Fruit fly (Drosophila melanogaster) whole organism, embryonic: ENCODE data around the gene CG15330.

Experiments
- Atf-2 ChIP-seq: fragments of 200-800 bp; sonication (Bioruptor generic); optimal IDR thresholded peaks from 2 replicates; lab custom pipeline; 2016; ENCODE audit warnings: missing biosample characterization, missing genetic modification characterization
- Atf6 ChIP-seq: fragments of 200-800 bp; sonication (Bioruptor generic); IDR thresholded peaks from 2 replicates; pipeline ENCODE4 v1.3.6; 2022; ENCODE audit warnings: missing biosample characterization, missing genetic modification characterization
- Awh ChIP-seq: fragments of 200-800 bp; sonication (Bioruptor generic); IDR thresholded peaks from 2 replicates; pipeline ENCODE4, ENCODE4 v1.3.6; 2022; ENCODE audit warnings: missing biosample characterization, missing genetic modification characterization
- CG10462 ChIP-seq: fragments of 200-800 bp; sonication (Bioruptor generic); optimal IDR thresholded peaks from 2 replicates; lab custom pipeline; 2016; ENCODE audit warnings: missing biosample characterization, missing genetic modification characterization
- CG11504 ChIP-seq: fragments of 200-800 bp; sonication (Bioruptor generic); optimal IDR thresholded peaks from 3 replicates; lab custom pipeline; 2019; ENCODE audit warnings: missing biosample characterization, mild to moderate bottlenecking, missing genetic modification characterization, moderate library complexity
- CG11723 ChIP-seq: fragments of 200-800 bp; sonication (Bioruptor generic); optimal IDR thresholded peaks from 2 replicates; lab custom pipeline; 2017; ENCODE audit warnings: missing biosample characterization, mild to moderate bottlenecking, missing genetic modification characterization
- CG12391 ChIP-seq: fragments of 200-800 bp; sonication (Bioruptor generic); optimal IDR thresholded peaks from 3 replicates; lab custom pipeline; 2018; ENCODE audit warnings: missing biosample characterization, mild to moderate bottlenecking, missing genetic modification characterization, moderate library complexity
- CG14860 ChIP-seq: fragments of 200-800 bp; sonication (Bioruptor generic); IDR thresholded peaks from 3 replicates; pipeline ENCODE4 v1.3.6; 2022; ENCODE audit warnings: missing biosample characterization, missing genetic modification characterization; ENCODE audit not compliant: partially characterized antibody
- CG2120 ChIP-seq: fragments of 200-800 bp; sonication (Bioruptor generic); optimal IDR thresholded peaks from 3 replicates; lab custom pipeline; 2016; ENCODE audit warnings: missing biosample characterization, missing genetic modification characterization
- CG2202 ChIP-seq: fragments of 200-800 bp; sonication (Bioruptor generic); optimal IDR thresholded peaks from 2 replicates; lab custom pipeline; 2018; ENCODE audit warnings: missing biosample characterization, mild to moderate bottlenecking, missing genetic modification characterization
- CG2875 ChIP-seq: fragments of 200-800 bp; sonication (Bioruptor generic); optimal IDR thresholded peaks from 2 replicates; lab custom pipeline; 2017; ENCODE audit warnings: missing biosample characterization, mild to moderate bottlenecking, missing genetic modification characterization, missing genetic modification reagents
- CG30020 ChIP-seq: fragments of 200-800 bp; optimal IDR thresholded peaks from 2 replicates; lab custom pipeline; 2019; ENCODE audit warnings: missing biosample characterization, mild to moderate bottlenecking, missing genetic modification characterization, moderate library complexity
- CG3847 ChIP-seq: fragments of 200-800 bp; sonication (Bioruptor generic); IDR thresholded peaks from 2 replicates; pipeline ENCODE4 v1.3.6; 2022; ENCODE audit warnings: missing biosample characterization, missing genetic modification characterization
- CG4282 ChIP-seq: fragments of 200-800 bp; sonication (Bioruptor generic); optimal IDR thresholded peaks from 2 replicates; lab custom pipeline; 2016; ENCODE audit warnings: missing biosample characterization, missing genetic modification characterization
- CG4424 ChIP-seq: fragments of 200-800 bp; sonication (Bioruptor generic); optimal IDR thresholded peaks from 3 replicates; lab custom pipeline; 2016; ENCODE audit warnings: missing biosample characterization, missing genetic modification characterization
- CG4707 ChIP-seq: fragments of 200-800 bp; sonication (Bioruptor generic); optimal IDR thresholded peaks from 2 replicates; lab custom pipeline; 2018; ENCODE audit warnings: missing biosample characterization, mild to moderate bottlenecking, missing genetic modification characterization, moderate library complexity
- CG6683 ChIP-seq: fragments of 200-800 bp; sonication (Bioruptor generic); optimal IDR thresholded peaks from 2 replicates; lab custom pipeline; 2017; ENCODE audit warnings: missing biosample characterization, mild to moderate bottlenecking, missing genetic modification characterization, missing genetic modification reagents
- CG7271 ChIP-seq: fragments of 200-800 bp; sonication (Bioruptor generic); optimal IDR thresholded peaks from 2 replicates; lab custom pipeline; 2018; ENCODE audit warnings: missing biosample characterization, mild to moderate bottlenecking, missing genetic modification characterization, moderate library complexity
- CG7963 ChIP-seq: fragments of 200-800 bp; sonication (Bioruptor generic); IDR thresholded peaks from 3 replicates; pipeline ENCODE4 v1.3.6; 2022; ENCODE audit warnings: missing biosample characterization, missing genetic modification characterization; ENCODE audit not compliant: partially characterized antibody
- CG8478 ChIP-seq: fragments of >200 bp; optimal IDR thresholded peaks from 2 replicates; lab custom pipeline; 2018
- Chrac-16 ChIP-seq: fragments of 200-800 bp; sonication (Bioruptor generic); optimal IDR thresholded peaks from 3 replicates; lab custom pipeline; 2016; ENCODE audit warnings: missing biosample characterization, missing genetic modification characterization
- Gsc ChIP-seq: fragments of 200-800 bp; sonication (Bioruptor generic); IDR thresholded peaks from 2 replicates; pipeline ENCODE4 v1.3.6; 2022; ENCODE audit warnings: missing biosample characterization, missing genetic modification characterization
- Hr39 ChIP-seq: fragments of >200 bp; optimal IDR thresholded peaks from 2 replicates; lab custom pipeline; 2017
- MTF-1 ChIP-seq: fragments of 200-800 bp; sonication (Bioruptor generic); optimal IDR thresholded peaks from 2 replicates; lab custom pipeline; 2018; ENCODE audit warnings: missing biosample characterization, mild to moderate bottlenecking, missing genetic modification characterization, borderline replicate concordance
- Max ChIP-seq: fragments of 200-800 bp; sonication (Bioruptor generic); optimal IDR thresholded peaks from 2 replicates; lab custom pipeline; 2016; ENCODE audit warnings: missing biosample characterization, mild to moderate bottlenecking, missing genetic modification characterization
- Myb ChIP-seq: fragments of 200-800 bp; sonication (Bioruptor generic); optimal IDR thresholded peaks from 2 replicates; lab custom pipeline; 2016; ENCODE audit warnings: missing biosample characterization, missing genetic modification characterization
- Nf-YB ChIP-seq: fragments of 200-800 bp; sonication (Bioruptor generic); optimal IDR thresholded peaks from 3 replicates; lab custom pipeline; 2019; ENCODE audit warnings: missing biosample characterization, mild to moderate bottlenecking, missing genetic modification characterization, moderate library complexity
- Vsx1 ChIP-seq: fragments of 200-800 bp; sonication (Bioruptor generic); optimal IDR thresholded peaks from 2 replicates; lab custom pipeline; 2017; ENCODE audit warnings: missing biosample characterization, mild to moderate bottlenecking, missing genetic modification characterization, missing genetic modification reagents
- Xbp1 ChIP-seq: fragments of 200-800 bp; sonication (Bioruptor generic); optimal IDR thresholded peaks from 3 replicates; lab custom pipeline; 2016; ENCODE audit warnings: missing biosample characterization, mild to moderate bottlenecking, missing genetic modification characterization
- ab ChIP-seq: fragments of 200-800 bp; sonication (Bioruptor generic); optimal IDR thresholded peaks from 2 replicates; lab custom pipeline; 2016; ENCODE audit warnings: missing biosample characterization, missing genetic modification characterization
- ap ChIP-seq: fragments of 200-800 bp; sonication (Bioruptor generic); IDR thresholded peaks from 2 replicates; pipeline ENCODE4 v1.3.6; 2022; ENCODE audit warnings: missing biosample characterization, missing genetic modification characterization
- az2 ChIP-seq: fragments of 200-800 bp; sonication (Bioruptor generic); optimal IDR thresholded peaks from 3 replicates; lab custom pipeline; 2016; ENCODE audit warnings: missing biosample characterization, missing genetic modification characterization
- dati ChIP-seq: fragments of 200-800 bp; sonication (Bioruptor generic); IDR thresholded peaks from 2 replicates; pipeline ENCODE4 v1.3.6; 2022; ENCODE audit warnings: missing biosample characterization, missing genetic modification characterization
- dmrt11E ChIP-seq: fragments of 200-800 bp; sonication (Bioruptor generic); optimal IDR thresholded peaks from 3 replicates; lab custom pipeline; 2018; ENCODE audit warnings: missing biosample characterization, mild to moderate bottlenecking, missing genetic modification characterization, moderate library complexity
- dmrt99B ChIP-seq: fragments of 200-800 bp; sonication (Bioruptor generic); optimal IDR thresholded peaks from 2 replicates; lab custom pipeline; 2018; ENCODE audit warnings: missing biosample characterization, mild to moderate bottlenecking, missing genetic modification characterization, moderate library complexity
- dysf ChIP-seq: fragments of 200-800 bp; sonication (Bioruptor generic); IDR thresholded peaks from 3 replicates; pipeline ENCODE4 v1.3.6; 2022; ENCODE audit warnings: missing biosample characterization, missing genetic modification characterization
- esg ChIP-seq: fragments of 200-800 bp; sonication (Bioruptor generic); conservative IDR thresholded peaks from 2 replicates; pipeline ENCODE4 v1.3.6; 2022; ENCODE audit warnings: missing biosample characterization, missing genetic modification characterization
- insv ChIP-seq, 2 experiments: fragments of 200-800 bp; sonication (Bioruptor generic); optimal IDR thresholded peaks; 3 replicates each; lab custom pipeline; 2016 to 2018; ENCODE audit warnings: missing biosample characterization in 2 of 2, missing genetic modification characterization in 2 of 2
- kay ChIP-seq: fragments of 200-800 bp; sonication (Bioruptor generic); optimal IDR thresholded peaks from 2 replicates; lab custom pipeline; 2016; ENCODE audit warnings: missing biosample characterization, missing genetic modification characterization
- prd ChIP-seq, 3 experiments: fragments of >200 bp in 2 of 3; fragments of 200-800 bp in 1 of 3; sonication (Bioruptor generic) in 1 of 3; optimal IDR thresholded peaks in 2 of 3; IDR thresholded peaks in 1 of 3; 2 replicates in 2 of 3; 3 replicates in 1 of 3; pipeline versions ENCODE4 v1.3.6 to Lab custom; 2017 to 2022; ENCODE audit warnings: missing biosample characterization in 1 of 3, missing genetic modification characterization in 1 of 3
- salm ChIP-seq: fragments of 200-800 bp; sonication (Bioruptor generic); optimal IDR thresholded peaks from 2 replicates; lab custom pipeline; 2018; ENCODE audit warnings: missing biosample characterization, mild to moderate bottlenecking, missing genetic modification characterization
- sc ChIP-seq, 3 experiments: fragments of >200 bp in 2 of 3; fragments of 200-800 bp in 1 of 3; sonication (Bioruptor generic) in 1 of 3; optimal IDR thresholded peaks; 2 replicates in 2 of 3; 3 replicates in 1 of 3; lab custom pipeline; 2017; ENCODE audit warnings: mild to moderate bottlenecking in 1 of 3, missing biosample characterization in 1 of 3, missing genetic modification characterization in 1 of 3, missing genetic modification reagents in 1 of 3
- sens-2 ChIP-seq: fragments of 200-800 bp; sonication (Bioruptor generic); IDR thresholded peaks from 2 replicates; pipeline ENCODE4 v1.3.6; 2022; ENCODE audit warnings: missing biosample characterization, missing genetic modification characterization
- sim ChIP-seq: fragments of 200-800 bp; sonication (Bioruptor generic); IDR thresholded peaks from 2 replicates; pipeline ENCODE4 v1.3.6; 2022; ENCODE audit warnings: missing biosample characterization, missing genetic modification characterization
- so ChIP-seq: fragments of 200-800 bp; sonication (Bioruptor generic); IDR thresholded peaks from 3 replicates; pipeline ENCODE4 v1.3.6; 2022; ENCODE audit warnings: missing biosample characterization, missing genetic modification characterization
- sqz ChIP-seq: fragments of 200-800 bp; sonication (Bioruptor generic); optimal IDR thresholded peaks from 3 replicates; lab custom pipeline; 2018; ENCODE audit warnings: missing biosample characterization, mild to moderate bottlenecking, missing genetic modification characterization
- sr ChIP-seq: fragments of 200-800 bp; sonication (Bioruptor generic); IDR thresholded peaks from 3 replicates; pipeline ENCODE4 v1.3.6; 2022; ENCODE audit warnings: missing biosample characterization, missing genetic modification characterization
- tgo ChIP-seq: fragments of 200-800 bp; sonication (Bioruptor generic); IDR thresholded peaks from 3 replicates; pipeline ENCODE4 v1.3.6; 2022; ENCODE audit warnings: missing biosample characterization, missing genetic modification characterization

CG15330 gene

DNA sequence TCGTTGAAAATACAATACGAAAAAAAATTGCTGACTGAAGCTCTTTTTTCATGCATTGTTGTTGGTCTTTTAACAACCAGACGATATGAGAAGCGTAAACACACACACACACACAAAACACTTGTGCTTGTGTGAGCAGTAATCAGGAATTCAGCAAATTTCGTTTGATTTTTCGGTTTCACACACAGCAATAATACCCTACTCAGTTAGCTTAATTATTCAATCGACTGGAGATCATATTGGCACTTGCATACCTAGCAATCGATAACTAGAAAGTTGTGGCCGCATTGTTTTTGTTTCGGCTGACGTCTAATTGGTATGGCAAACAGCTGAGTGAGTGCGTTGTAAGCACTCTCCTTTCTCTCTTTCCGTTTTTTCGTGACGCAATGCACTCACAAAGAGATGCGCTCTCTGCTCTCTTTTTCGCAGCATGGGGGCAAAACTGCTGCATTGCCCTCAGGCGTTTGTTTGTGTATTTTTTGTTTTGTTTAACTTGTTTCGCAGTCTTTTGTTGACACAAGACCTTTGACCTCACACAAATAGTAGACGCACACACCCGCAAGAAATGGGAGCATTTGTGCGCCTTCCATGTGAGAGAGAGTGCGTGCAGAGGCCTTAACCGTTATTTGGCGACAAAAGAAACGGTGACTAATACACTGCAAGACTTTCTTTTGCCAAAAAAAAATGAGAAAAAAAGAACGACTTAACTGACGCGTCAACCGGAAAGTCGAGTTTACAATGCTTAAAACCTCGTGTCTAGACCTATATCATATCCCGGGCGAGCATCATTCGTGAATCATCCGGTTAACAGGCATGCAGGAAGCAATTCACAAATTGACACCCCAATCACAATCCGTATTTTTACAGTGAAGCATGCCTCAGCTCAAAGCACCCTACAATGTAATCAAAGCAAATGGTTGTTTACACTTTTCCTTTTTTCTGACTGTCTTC is 10.8 kb upstream of the CG15330 start (continued):
- TF ChIP-seq Chrac-16 (GFP tag; lab: Kevin White, UChicago) (peak; percentile 5), Xbp1 (GFP tag; lab: Kevin White, UChicago) (peak; percentile 41), insv (GFP tag; optimal IDR thresholded peaks at IDR 0.05; lab: Kevin White, UChicago) (no peak), salm (tag; lab: Kevin White, UChicago) (no peak), CG2202 (no peak), CG30020 (no peak), CG3847 (GFP tag; lab: Robert Waterston, UW) (no peak), Myb (no peak), dati (GFP tag; lab: Robert Waterston, UW) (no peak), CG2875 (GFP tag; lab: Kevin White, UChicago) (no peak), sens-2 (GFP tag; lab: Robert Waterston, UW) (no peak), CG12391 (tag; lab: Kevin White, UChicago) (no peak), Vsx1 (no peak), Gsc (GFP tag; lab: Robert Waterston, UW) (no peak), Atf-2 (GFP tag; lab: Kevin White, UChicago) (peak; percentile 8), CG7963 (GFP tag; lab: Robert Waterston, UW) (no peak), ab (GFP tag; lab: Kevin White, UChicago) (no peak), Nf-YB (no peak), ap (GFP tag; lab: Robert Waterston, UW) (no peak), Max (no peak), MTF-1 (GFP tag; lab: Kevin White, UChicago) (peak; percentile 10), CG4707 (GFP tag; lab: Kevin White, UChicago) (no peak), Atf6 (no peak), dmrt11E (peak; percentile 8), sc (optimal IDR thresholded peaks at IDR 0.05; lab: Kevin White, UChicago) (no peak), sc (GFP tag; optimal IDR thresholded peaks at IDR 0.05; lab: Kevin White, UChicago) (no peak), prd (optimal IDR thresholded peaks at IDR 0.05; lab: Kevin White, UChicago) (no peak), prd (GFP tag; IDR thresholded peaks at IDR 0.05; lab: Robert Waterston, UW) (peak; percentile 34; the same call in 1 of the 3 replicates), esg (GFP tag; lab: Robert Waterston, UW) (no peak), kay (no peak), dmrt99B (tag; lab: Kevin White, UChicago) (peak; percentile 27), CG10462 (GFP tag; lab: Kevin White, UChicago) (no peak), so (GFP tag; lab: Robert Waterston, UW) (no peak), CG11723 (GFP tag; lab: Kevin White, UChicago) (no peak), az2 (no peak), Hr39 (no peak), CG4282 (GFP tag; lab: Kevin White, UChicago) (no peak), CG11504 (no peak), CG7271 (tag; lab: Kevin White, UChicago) (no peak), tgo (GFP tag; lab: Robert Waterston, UW) (peak; percentile 33; the same call in 2 of the 3 replicates), CG2120 (GFP tag; lab: Kevin White, UChicago) (peak; percentile 48), sr (GFP tag; lab: Robert Waterston, UW) (no peak), CG6683 (no peak), dysf (GFP tag; lab: Robert Waterston, UW) (no peak), CG14860 (no peak), CG4424 (peak; percentile 17), sim (no peak), sqz (GFP tag; lab: Kevin White, UChicago) (peak; percentile 94), CG8478 (lab: Kevin White, UChicago) (no peak), Awh (no peak)
